Fruit fly (Drosophila melanogaster): ENCODE measurements around the gene ppk21.

Gene ppk21

DNA sequence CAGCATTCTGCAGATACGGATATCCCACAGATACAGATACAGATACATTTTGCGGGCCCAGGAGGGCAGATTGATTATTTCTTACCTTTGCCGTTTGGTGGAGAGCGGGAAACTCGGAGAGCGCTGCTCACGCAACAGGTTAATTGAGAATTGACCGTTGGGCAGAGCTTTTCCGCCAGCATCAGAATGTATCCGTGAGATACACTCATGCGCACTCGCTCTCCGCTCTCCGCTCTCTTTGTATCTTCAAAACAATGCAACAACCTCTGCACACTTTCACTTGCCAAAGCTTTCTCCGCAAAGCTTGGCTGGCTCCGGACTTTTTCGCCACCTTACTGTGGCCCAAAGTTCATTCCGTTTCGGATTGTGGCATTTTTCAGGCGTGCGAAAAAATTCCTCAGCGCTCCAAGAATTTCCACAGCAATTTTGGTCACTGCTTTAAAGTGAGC lies 17.6 kb downstream of the ppk21 start, which contains the start of the genes CG7582 and Gycalpha99B (continued):
- TF ChIP-seq E2f1 (GFP tag; IDR thresholded peaks at IDR 0.05) = no peak
- TF ChIP-seq CG34224 (GFP tag; IDR thresholded peaks at IDR 0.05; ENCODE audit: partially characterized antibody) = 0 out of 3 replicates have a peak, but pooled peaks have one; percentile 13
- TF ChIP-seq CG11504 (tag; optimal IDR thresholded peaks at IDR 0.05) = no peak
- TF ChIP-seq Nf-YA (GFP tag; IDR thresholded peaks at IDR 0.05) = no peak
- TF ChIP-seq bab2 (GFP tag; optimal IDR thresholded peaks at IDR 0.05) = no peak
- TF ChIP-seq tgo (GFP tag; IDR thresholded peaks at IDR 0.05) = no peak
- TF ChIP-seq CG43689 (GFP tag; IDR thresholded peaks at IDR 0.05) = no peak
- TF ChIP-seq abd-A (tag; optimal IDR thresholded peaks at IDR 0.05) = peak; percentile 24
- no peak for TF ChIP-seq CG4404 (GFP tag; IDR thresholded peaks at IDR 0.05)
- no peak for TF ChIP-seq stc (GFP tag; IDR thresholded peaks at IDR 0.05)
- no peak for TF ChIP-seq E2f2 (GFP tag; IDR thresholded peaks at IDR 0.05)
- no peak; the same call in 1 of the 2 replicates for TF ChIP-seq Bgb (GFP tag; IDR thresholded peaks at IDR 0.05; ENCODE audit: partially characterized antibody)
- TF ChIP-seq TFAM (GFP tag; optimal IDR thresholded peaks at IDR 0.05) = no peak
- no peak for TF ChIP-seq CG2129 (GFP tag; IDR thresholded peaks at IDR 0.05; ENCODE audit: partially characterized antibody)
- no peak for TF ChIP-seq Ada2b (GFP tag; IDR thresholded peaks at IDR 0.05)
- TF ChIP-seq nom (GFP tag; optimal IDR thresholded peaks at IDR 0.05) = peak; percentile 44
- TF ChIP-seq Hey (tag; optimal IDR thresholded peaks at IDR 0.05) = no peak
- no peak for TF ChIP-seq Sry-β (GFP tag; optimal IDR thresholded peaks at IDR 0.05)
- TF ChIP-seq ewg (GFP tag; optimal IDR thresholded peaks at IDR 0.05) = peak; percentile 65
- no peak for TF ChIP-seq sr (GFP tag; IDR thresholded peaks at IDR 0.05)
- TF ChIP-seq eve (GFP tag; optimal IDR thresholded peaks at IDR 0.05) = no peak
- no peak for TF ChIP-seq cato (GFP tag; optimal IDR thresholded peaks at IDR 0.05; ENCODE audit: borderline replicate concordance)
- peak; percentile 89 for TF ChIP-seq sd (tag; optimal IDR thresholded peaks at IDR 0.05)
- TF ChIP-seq HmgD (GFP tag; optimal IDR thresholded peaks at IDR 0.05) = no peak
- no peak for TF ChIP-seq CG11085 (GFP tag; IDR thresholded peaks at IDR 0.05)
- TF ChIP-seq Fer3 (tag; optimal IDR thresholded peaks at IDR 0.05) = no peak
- no peak for TF ChIP-seq HHEX (GFP tag; optimal IDR thresholded peaks at IDR 0.05)
- TF ChIP-seq gt (GFP tag; IDR thresholded peaks at IDR 0.05) = no peak
- no peak for TF ChIP-seq gsb-n (tag; optimal IDR thresholded peaks at IDR 0.05)
- TF ChIP-seq CG17186 (GFP tag; optimal IDR thresholded peaks at IDR 0.05) = no peak
- no peak for TF ChIP-seq mirr (GFP tag; optimal IDR thresholded peaks at IDR 0.05)
- no peak for TF ChIP-seq CG6791 (GFP tag; IDR thresholded peaks at IDR 0.05; ENCODE audit: partially characterized antibody)
- no peak for TF ChIP-seq CG14965 (GFP tag; optimal IDR thresholded peaks at IDR 0.05; ENCODE audit: borderline replicate concordance)
- no peak for TF ChIP-seq CG30431 (GFP tag; optimal IDR thresholded peaks at IDR 0.05)
- no peak for TF ChIP-seq CG17829 (tag; optimal IDR thresholded peaks at IDR 0.05)
- no peak for TF ChIP-seq NC2α (GFP tag; optimal IDR thresholded peaks at IDR 0.05)
- TF ChIP-seq NK7.1 (GFP tag; optimal IDR thresholded peaks at IDR 0.05) = no peak
- TF ChIP-seq CG1233 (GFP tag; optimal IDR thresholded peaks at IDR 0.05) = no peak
- TF ChIP-seq sim (GFP tag; IDR thresholded peaks at IDR 0.05) = no peak
- TF ChIP-seq fru (optimal IDR thresholded peaks at IDR 0.05) = no peak
- no peak for TF ChIP-seq CG6254 (GFP tag; optimal IDR thresholded peaks at IDR 0.05)
- no peak for TF ChIP-seq Hr3 (GFP tag; optimal IDR thresholded peaks at IDR 0.05)
- no peak for TF ChIP-seq CG17385 (GFP tag; optimal IDR thresholded peaks at IDR 0.05)
- TF ChIP-seq prd (optimal IDR thresholded peaks at IDR 0.05) = no peak
- no peak for TF ChIP-seq prd (GFP tag; IDR thresholded peaks at IDR 0.05)
- TF ChIP-seq CG16779 (GFP tag; IDR thresholded peaks at IDR 0.05) = no peak
- TF ChIP-seq Dref (GFP tag; IDR thresholded peaks at IDR 0.05) = no peak
- TF ChIP-seq CG6272 (GFP tag; IDR thresholded peaks at IDR 0.05) = no peak
- TF ChIP-seq CG2678 (tag; optimal IDR thresholded peaks at IDR 0.05) = no peak
- no peak for TF ChIP-seq Dip2 (GFP tag; IDR thresholded peaks at IDR 0.05)
- TF ChIP-seq CG3847 (GFP tag; IDR thresholded peaks at IDR 0.05) = no peak
- no peak for TF ChIP-seq CG8944 (GFP tag; optimal IDR thresholded peaks at IDR 0.05)
- no peak for TF ChIP-seq toy (GFP tag; IDR thresholded peaks at IDR 0.05)

All from whole organism, embryonic.